Fruit fly (Drosophila melanogaster) whole organism, prepupa: ENCODE measurements around the gene Syn.

Source experiments
- Blimp-1 ChIP-seq: fragments of 200-800 bp; sonication (Bioruptor generic); optimal IDR thresholded peaks from 3 replicates; lab custom pipeline; 2017; ENCODE audit warnings: missing biosample characterization, missing genetic modification characterization, mild to moderate bottlenecking, moderate library complexity, missing genetic modification reagents
- CG11294 ChIP-seq: fragments of 200-800 bp; sonication (Bioruptor generic); IDR thresholded peaks from 2 replicates; pipeline ENCODE4 v1.3.6; 2022; ENCODE audit warnings: missing biosample characterization, missing genetic modification characterization
- CG11762 ChIP-seq: fragments of 200-800 bp; sonication (Bioruptor generic); optimal IDR thresholded peaks from 3 replicates; lab custom pipeline; 2016; ENCODE audit warnings: missing biosample characterization, missing genetic modification characterization; ENCODE audit not compliant: insufficient read depth
- CG11902 ChIP-seq: fragments of 200-800 bp; sonication (Bioruptor generic); optimal IDR thresholded peaks from 3 replicates; lab custom pipeline; 2016; ENCODE audit warnings: missing biosample characterization, missing genetic modification characterization
- CG15336 ChIP-seq: fragments of 200-800 bp; sonication (Bioruptor generic); IDR thresholded peaks from 2 replicates; pipeline ENCODE4 v1.3.6; 2022; ENCODE audit warnings: missing biosample characterization, missing genetic modification characterization
- CG16779 ChIP-seq: fragments of 200-800 bp; sonication (Bioruptor generic); optimal IDR thresholded peaks from 3 replicates; lab custom pipeline; 2017; ENCODE audit warnings: missing biosample characterization, mild to moderate bottlenecking, missing genetic modification characterization
- CG3032 ChIP-seq: fragments of 200-800 bp; optimal IDR thresholded peaks from 2 replicates; lab custom pipeline; 2019; ENCODE audit warnings: missing biosample characterization, mild to moderate bottlenecking, missing genetic modification characterization, moderate library complexity
- CG31627 ChIP-seq: fragments of 200-800 bp; sonication (Bioruptor generic); optimal IDR thresholded peaks from 3 replicates; lab custom pipeline; 2016; ENCODE audit warnings: missing biosample characterization, missing genetic modification characterization
- CG32006 ChIP-seq: fragments of 200-800 bp; sonication (Bioruptor generic); optimal IDR thresholded peaks from 3 replicates; lab custom pipeline; 2017; ENCODE audit warnings: missing biosample characterization, mild to moderate bottlenecking, missing genetic modification characterization
- CG34406 ChIP-seq: fragments of 200-800 bp; sonication (Bioruptor generic); optimal IDR thresholded peaks from 3 replicates; lab custom pipeline; 2016; ENCODE audit warnings: missing biosample characterization, missing genetic modification characterization
- CG3919 ChIP-seq: fragments of 200-800 bp; sonication (Bioruptor generic); optimal IDR thresholded peaks from 3 replicates; lab custom pipeline; 2016; ENCODE audit warnings: missing biosample characterization, missing genetic modification characterization
- CG4318 ChIP-seq: fragments of 200-800 bp; sonication (Bioruptor generic); optimal IDR thresholded peaks from 3 replicates; lab custom pipeline; 2017; ENCODE audit warnings: missing biosample characterization, mild to moderate bottlenecking, missing genetic modification characterization
- CG6163 ChIP-seq: fragments of 200-800 bp; sonication (Bioruptor generic); IDR thresholded peaks from 3 replicates; pipeline ENCODE4 v1.3.6; 2022; ENCODE audit warnings: missing biosample characterization, missing genetic modification characterization
- CG6276 ChIP-seq: fragments of 200-800 bp; sonication (Bioruptor generic); optimal IDR thresholded peaks from 2 replicates; lab custom pipeline; 2017; ENCODE audit warnings: missing biosample characterization, mild to moderate bottlenecking, missing genetic modification characterization
- CG6792 ChIP-seq: fragments of 200-800 bp; sonication (Bioruptor generic); optimal IDR thresholded peaks from 3 replicates; lab custom pipeline; 2016; ENCODE audit warnings: missing biosample characterization, missing genetic modification characterization
- CG6808 ChIP-seq: fragments of 200-800 bp; sonication (Bioruptor generic); optimal IDR thresholded peaks from 3 replicates; lab custom pipeline; 2017; ENCODE audit warnings: missing biosample characterization, missing genetic modification characterization, mild to moderate bottlenecking, moderate library complexity, missing genetic modification reagents
- CG7368 ChIP-seq: fragments of 200-800 bp; sonication (Bioruptor generic); optimal IDR thresholded peaks from 3 replicates; lab custom pipeline; 2016; ENCODE audit warnings: missing biosample characterization, missing genetic modification characterization
- CG8119 ChIP-seq: fragments of 200-800 bp; sonication (Bioruptor generic); IDR thresholded peaks from 3 replicates; pipeline ENCODE4 v1.3.6; 2022; ENCODE audit warnings: missing biosample characterization, missing genetic modification characterization
- CG8319 ChIP-seq: fragments of 200-800 bp; sonication (Bioruptor generic); optimal IDR thresholded peaks from 3 replicates; lab custom pipeline; 2016; ENCODE audit warnings: missing biosample characterization, missing genetic modification characterization
- CG8632 ChIP-seq: fragments of 200-800 bp; sonication (Bioruptor generic); optimal IDR thresholded peaks from 3 replicates; lab custom pipeline; 2016; ENCODE audit warnings: missing biosample characterization, missing genetic modification characterization
- Eip75B ChIP-seq: fragments of 200-800 bp; sonication (Bioruptor generic); optimal IDR thresholded peaks from 3 replicates; lab custom pipeline; 2016; ENCODE audit warnings: missing biosample characterization, missing genetic modification characterization
- Eip78C ChIP-seq: fragments of 200-800 bp; sonication (Bioruptor generic); peaks from one replicate; lab custom pipeline; 2016; ENCODE audit warnings: missing biosample characterization, missing genetic modification characterization
- Ets21C ChIP-seq: fragments of 200-800 bp; sonication (Bioruptor generic); optimal IDR thresholded peaks from 3 replicates; lab custom pipeline; 2016; ENCODE audit warnings: missing biosample characterization, missing genetic modification characterization
- Ets96B ChIP-seq: fragments of 200-800 bp; optimal IDR thresholded peaks from 2 replicates; lab custom pipeline; 2019; ENCODE audit warnings: missing biosample characterization, mild to moderate bottlenecking, missing genetic modification characterization, moderate library complexity
- Hr38 ChIP-seq: sonication (Bioruptor generic); optimal IDR thresholded peaks from 2 replicates; lab custom pipeline; 2016; ENCODE audit warnings: missing biosample characterization, missing genetic modification characterization
- Hr39 ChIP-seq: fragments of 200-800 bp; sonication (Bioruptor generic); optimal IDR thresholded peaks from 2 replicates; lab custom pipeline; 2016; ENCODE audit warnings: missing biosample characterization, missing genetic modification characterization
- Hr4 ChIP-seq: fragments of 200-800 bp; sonication (Bioruptor generic); optimal IDR thresholded peaks from 3 replicates; lab custom pipeline; 2016; ENCODE audit warnings: missing biosample characterization, missing genetic modification characterization
- Lpt ChIP-seq: fragments of 200-800 bp; sonication (Bioruptor generic); optimal IDR thresholded peaks from 3 replicates; lab custom pipeline; 2016; ENCODE audit warnings: missing biosample characterization, missing genetic modification characterization
- Met ChIP-seq: fragments of 200-800 bp; sonication (Bioruptor generic); optimal IDR thresholded peaks from 3 replicates; lab custom pipeline; 2016; ENCODE audit warnings: missing biosample characterization, missing genetic modification characterization
- OdsH ChIP-seq: fragments of 200-800 bp; sonication (Bioruptor generic); optimal IDR thresholded peaks from 3 replicates; lab custom pipeline; 2016; ENCODE audit warnings: missing biosample characterization, missing genetic modification characterization
- Smox ChIP-seq: fragments of 200-800 bp; sonication (Bioruptor generic); optimal IDR thresholded peaks from 3 replicates; lab custom pipeline; 2016; ENCODE audit warnings: missing biosample characterization, missing genetic modification characterization
- Sox102F ChIP-seq: fragments of 200-800 bp; sonication (Bioruptor generic); optimal IDR thresholded peaks from 2 replicates; lab custom pipeline; 2016; ENCODE audit warnings: missing biosample characterization, mild to moderate bottlenecking, missing genetic modification characterization
- Sox15 ChIP-seq: fragments of 200-800 bp; sonication (Bioruptor generic); optimal IDR thresholded peaks from 3 replicates; lab custom pipeline; 2016; ENCODE audit warnings: missing biosample characterization, missing genetic modification characterization
- achi ChIP-seq: fragments of 200-800 bp; sonication (Bioruptor generic); optimal IDR thresholded peaks from 3 replicates; lab custom pipeline; 2016; ENCODE audit warnings: missing biosample characterization, missing genetic modification characterization
- acj6 ChIP-seq: fragments of 200-800 bp; sonication (Bioruptor generic); optimal IDR thresholded peaks from 3 replicates; lab custom pipeline; 2016; ENCODE audit warnings: missing biosample characterization, missing genetic modification characterization
- cyc ChIP-seq: fragments of 200-800 bp; sonication (Bioruptor generic); optimal IDR thresholded peaks from 3 replicates; lab custom pipeline; 2016; ENCODE audit warnings: missing biosample characterization, missing genetic modification characterization
- fd85E ChIP-seq: fragments of 200-800 bp; sonication (Bioruptor generic); optimal IDR thresholded peaks from 3 replicates; lab custom pipeline; 2016; ENCODE audit warnings: missing biosample characterization, missing genetic modification characterization
- fkh ChIP-seq: fragments of 200-800 bp; sonication (Bioruptor generic); optimal IDR thresholded peaks from 3 replicates; lab custom pipeline; 2017; ENCODE audit warnings: missing biosample characterization, mild to moderate bottlenecking, missing genetic modification characterization, moderate library complexity
- lz ChIP-seq: fragments of 200-800 bp; sonication (Bioruptor generic); optimal IDR thresholded peaks from 3 replicates; lab custom pipeline; 2016; ENCODE audit warnings: missing biosample characterization, missing genetic modification characterization
- net ChIP-seq: fragments of 200-800 bp; sonication (Bioruptor generic); optimal IDR thresholded peaks from 3 replicates; lab custom pipeline; 2016; ENCODE audit warnings: missing biosample characterization, missing genetic modification characterization
- pdm3 ChIP-seq: fragments of 200-800 bp; sonication (Bioruptor generic); optimal IDR thresholded peaks from 3 replicates; lab custom pipeline; 2016; ENCODE audit warnings: missing biosample characterization, missing genetic modification characterization
- spab ChIP-seq: fragments of 200-800 bp; sonication (Bioruptor generic); optimal IDR thresholded peaks from 2 replicates; lab custom pipeline; 2017; ENCODE audit warnings: missing biosample characterization, mild to moderate bottlenecking, missing genetic modification characterization, missing genetic modification reagents
- ss ChIP-seq, 2 experiments: fragments of 200-800 bp; sonication (Bioruptor generic); optimal IDR thresholded peaks; 2 replicates in 1 of 2; 3 replicates in 1 of 2; lab custom pipeline; 2017 to 2018; ENCODE audit warnings: mild to moderate bottlenecking in 2 of 2, missing biosample characterization in 2 of 2, missing genetic modification characterization in 2 of 2, moderate library complexity in 1 of 2
- svp ChIP-seq: fragments of 200-800 bp; sonication (Bioruptor generic); peaks from one replicate; lab custom pipeline; 2016; ENCODE audit warnings: missing biosample characterization, missing genetic modification characterization
- vri ChIP-seq: fragments of 200-800 bp; sonication (Bioruptor generic); optimal IDR thresholded peaks from 3 replicates; lab custom pipeline; 2016; ENCODE audit warnings: missing biosample characterization, mild to moderate bottlenecking, missing genetic modification characterization

The Syn gene

dm6 chr3R:10150555-10150954 lies 39.9 kb upstream of the Syn start:
- peak; percentile 37 for TF ChIP-seq fkh (GFP tag; lab: Kevin White, UChicago)
- no peak for TF ChIP-seq CG7368 (GFP tag; lab: Kevin White, UChicago)
- TF ChIP-seq fd85E (GFP tag; lab: Kevin White, UChicago): no peak
- TF ChIP-seq, all 60 proteins: peak for 1

DNA sequence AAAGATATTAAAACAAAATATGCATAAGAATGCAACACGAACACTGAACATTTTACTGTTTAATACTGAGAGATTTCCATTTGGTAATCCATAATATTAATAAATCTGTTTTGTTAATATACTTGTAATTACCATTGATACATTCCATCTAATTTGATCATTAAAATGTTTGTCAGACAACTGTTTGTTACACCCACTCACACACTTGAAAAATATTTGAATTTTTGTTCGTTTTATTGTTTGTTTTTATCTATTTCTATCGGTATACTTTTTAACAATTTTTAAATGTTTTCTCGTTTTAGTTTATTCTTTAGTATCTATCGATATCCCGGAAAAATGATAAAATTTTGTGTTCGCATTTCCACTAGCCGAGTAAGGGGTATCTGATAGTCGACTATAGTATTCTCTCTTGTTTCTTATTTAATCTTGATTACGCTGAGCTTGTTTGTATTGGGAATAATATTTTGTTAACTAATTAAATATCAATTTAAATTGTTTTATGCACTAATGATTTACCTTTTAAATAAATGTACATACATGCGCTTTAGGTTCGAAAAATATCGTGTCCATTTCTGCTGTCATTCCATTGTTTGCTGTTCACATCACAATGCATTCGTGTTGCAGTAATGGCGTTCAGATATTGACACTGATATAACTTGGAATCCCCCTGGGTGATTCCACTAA lies 38.5 kb upstream of the Syn start, which contains the start of gene CG34303:
CG34303 (minus strand) TSS at position 51 of the 684 bp plus-strand sequence.
- no peak for TF ChIP-seq CG8632 (GFP tag; lab: Kevin White, UChicago)
- TF ChIP-seq CG6792 (GFP tag; lab: Kevin White, UChicago): no peak
- no peak for TF ChIP-seq net (GFP tag; lab: Kevin White, UChicago)
- TF ChIP-seq Ets21C: no peak
- TF ChIP-seq Eip78C (GFP tag; lab: Kevin White, UChicago): peak; percentile 27
- no peak for TF ChIP-seq Lpt (GFP tag; lab: Kevin White, UChicago)
- TF ChIP-seq, all 60 proteins: peak for 1

DNA sequence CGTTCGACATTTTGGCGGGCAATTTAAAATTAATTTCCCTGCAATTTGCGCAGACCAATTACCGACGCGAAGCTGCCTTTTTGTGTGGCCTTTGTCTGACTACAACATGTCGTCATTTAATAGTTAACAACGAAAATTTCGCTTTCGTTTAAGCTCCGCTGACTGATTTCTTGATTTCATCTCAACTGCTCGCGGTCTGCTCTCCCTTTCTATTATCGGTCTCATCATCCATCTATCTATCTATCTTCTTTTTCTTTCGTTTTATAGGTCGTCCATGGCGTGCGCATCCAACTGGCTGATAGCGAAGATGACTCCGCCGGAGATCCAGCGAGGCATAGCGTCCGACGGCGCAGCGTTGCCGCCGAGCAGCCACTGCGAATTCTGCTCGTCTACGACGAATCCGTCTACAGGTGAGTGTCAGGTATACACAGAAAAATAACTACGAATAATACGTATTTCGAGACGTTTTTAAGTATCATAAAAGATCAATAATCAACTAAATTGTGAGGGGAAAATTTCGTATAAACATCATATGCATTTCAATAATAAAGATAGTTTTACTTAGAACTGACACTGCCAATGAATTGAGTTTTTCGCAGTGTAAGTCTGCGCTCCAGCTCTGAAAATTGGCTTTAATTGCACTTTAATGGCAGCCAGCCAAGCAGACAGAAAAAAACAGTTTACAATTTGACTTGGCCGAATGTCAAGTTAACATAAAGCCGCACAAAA lies 36.4 kb upstream of the Syn start:
- TF ChIP-seq fkh (GFP tag; lab: Kevin White, UChicago): no peak
- TF ChIP-seq CG11294 (GFP tag; lab: Robert Waterston, UW): peak; percentile 53; the same call in 1 of the 2 replicates
- TF ChIP-seq CG3032 (tag; lab: Kevin White, UChicago): no peak
- no peak for TF ChIP-seq CG6276 (GFP tag; lab: Kevin White, UChicago)
- no peak for TF ChIP-seq ss (GFP tag; optimal IDR thresholded peaks at IDR 0.05; lab: Kevin White, UChicago)
- TF ChIP-seq spab: peak; percentile 2
- TF ChIP-seq CG16779 (tag; lab: Kevin White, UChicago): no peak
- TF ChIP-seq CG8119 (GFP tag; lab: Robert Waterston, UW): peak; percentile 74
- TF ChIP-seq CG11902 (GFP tag; lab: Kevin White, UChicago): no peak
- peak; percentile 23 for TF ChIP-seq Eip75B
- TF ChIP-seq CG15336 (GFP tag; lab: Robert Waterston, UW): peak; percentile 87
- no peak for TF ChIP-seq lz (GFP tag; lab: Kevin White, UChicago)
- peak; percentile 37 for TF ChIP-seq CG4318 (GFP tag; lab: Kevin White, UChicago)
- TF ChIP-seq Eip78C (GFP tag; lab: Kevin White, UChicago): no peak
- TF ChIP-seq CG8632 (GFP tag; lab: Kevin White, UChicago): no peak
- no peak for TF ChIP-seq cyc (GFP tag; lab: Kevin White, UChicago)
- peak; percentile 79; the same call in 2 of the 3 replicates for TF ChIP-seq CG6163 (GFP tag; lab: Robert Waterston, UW)
- TF ChIP-seq svp: no peak
- TF ChIP-seq Ets96B (tag; lab: Kevin White, UChicago): no peak
- peak; percentile 41 for TF ChIP-seq Lpt (GFP tag; lab: Kevin White, UChicago)
- TF ChIP-seq Hr38 (GFP tag; lab: Kevin White, UChicago): no peak
- TF ChIP-seq CG31627 (GFP tag; lab: Kevin White, UChicago): no peak
- TF ChIP-seq Blimp-1 (GFP tag; lab: Kevin White, UChicago): no peak
- TF ChIP-seq Ets21C: no peak
- peak; percentile 8 for TF ChIP-seq CG8319
- TF ChIP-seq CG7368 (GFP tag; lab: Kevin White, UChicago): peak; percentile 16
- peak; percentile 75 for TF ChIP-seq Hr4 (GFP tag; lab: Kevin White, UChicago)
- TF ChIP-seq achi (GFP tag; lab: Kevin White, UChicago): peak; percentile 61
- no peak for TF ChIP-seq Smox (GFP tag; lab: Kevin White, UChicago)
- no peak for TF ChIP-seq CG34406 (GFP tag; lab: Kevin White, UChicago)
- TF ChIP-seq fd85E (GFP tag; lab: Kevin White, UChicago): no peak
- no peak for TF ChIP-seq CG3919
- no peak for TF ChIP-seq vri (GFP tag; lab: Kevin White, UChicago)
- peak; percentile 19 for TF ChIP-seq CG11762 (GFP tag; lab: Kevin White, UChicago)
- no peak for TF ChIP-seq Hr39 (GFP tag; lab: Kevin White, UChicago)
- TF ChIP-seq acj6: peak; percentile 33
- TF ChIP-seq CG32006: no peak
- no peak for TF ChIP-seq Sox102F (GFP tag; lab: Kevin White, UChicago)
- TF ChIP-seq Met: no peak
- no peak for TF ChIP-seq Sox15
- peak; percentile 58 for TF ChIP-seq pdm3
- TF ChIP-seq OdsH (GFP tag; lab: Kevin White, UChicago): no peak
- no peak for TF ChIP-seq CG6808
